Fruit fly (Drosophila melanogaster): Measurements from ENCODE around the gene CG14304.

The CG14304 gene

DNA sequence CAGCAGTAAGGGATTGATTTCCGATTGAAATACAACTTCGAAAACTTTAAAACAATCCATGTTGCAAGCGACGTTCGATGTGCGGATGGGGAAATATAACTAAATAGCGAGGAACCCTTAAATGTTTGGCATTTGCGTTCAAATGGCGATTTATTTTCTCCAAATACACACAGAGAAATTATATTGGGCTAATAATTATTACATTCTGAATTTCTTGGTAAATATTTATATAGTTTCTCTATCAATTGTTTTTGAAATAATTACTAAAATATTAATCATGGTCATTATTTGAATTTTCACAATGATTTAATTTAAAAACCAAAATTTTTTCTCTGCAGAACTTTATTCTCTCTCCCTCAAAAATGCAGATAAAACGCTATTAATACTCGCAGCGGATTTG lies 56.1 kb downstream of the CG14304 start, which contains the start of the genes CG43210 and hemo:
CG43210 (minus strand) TSS at position 101 of the 400 bp plus-strand sequence.
hemo (minus strand) TSS at position 101 of the 400 bp plus-strand sequence.
- TF ChIP-seq gce (GFP tag; IDR thresholded peaks at IDR 0.05) (no peak), Optix (GFP tag; IDR thresholded peaks at IDR 0.05) (no peak)

DNA sequence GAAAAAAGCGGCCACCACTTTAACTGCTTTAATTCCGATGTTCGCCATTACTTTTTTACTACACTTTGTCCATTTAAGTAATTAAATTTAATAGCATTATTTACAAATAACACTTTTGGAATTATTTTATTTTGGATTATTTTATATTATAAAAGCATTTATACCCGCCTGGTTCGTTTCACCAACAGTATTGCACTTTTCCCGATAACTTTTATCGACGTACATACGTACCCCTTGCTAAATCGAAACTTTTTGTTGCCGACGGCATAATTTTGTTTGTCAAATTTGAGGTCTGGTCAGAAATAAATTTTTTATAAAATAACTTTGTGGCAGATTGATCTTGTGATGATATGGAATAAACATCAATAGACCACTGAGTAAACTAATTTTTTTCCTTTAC lies 61.6 kb downstream of the CG14304 start, which contains the start of gene CG7691:
CG7691 (plus strand) TSS at position 301 of the 400 bp plus-strand sequence.
- TF ChIP-seq CG17361 (GFP tag; IDR thresholded peaks at IDR 0.05), result no peak
- no peak for TF ChIP-seq CG33213 (GFP tag; optimal IDR thresholded peaks at IDR 0.05)
- no peak for TF ChIP-seq D (optimal IDR thresholded peaks at IDR 0.05)
- no peak for TF ChIP-seq D (GFP tag; optimal IDR thresholded peaks at IDR 0.05)
- TF ChIP-seq CG7987 (GFP tag; optimal IDR thresholded peaks at IDR 0.05), result no peak

DNA sequence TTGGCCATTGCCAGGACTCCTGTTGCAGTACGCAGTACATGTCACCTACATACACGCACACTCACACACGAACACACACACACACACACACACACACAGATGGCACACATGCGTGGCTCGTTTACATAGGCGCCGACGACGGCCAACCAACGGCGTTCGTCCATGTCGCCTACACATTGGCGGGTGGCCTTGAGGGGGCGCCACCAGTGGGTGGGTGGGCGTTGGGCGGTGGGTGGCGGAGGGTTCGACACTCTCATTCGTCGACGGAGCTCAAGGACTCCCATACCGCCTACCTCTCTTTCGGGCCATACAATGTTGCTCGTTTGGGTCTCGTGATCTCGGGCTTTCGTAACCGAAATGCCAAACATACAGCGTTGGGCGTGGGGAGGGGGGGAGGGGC lies 72.3 kb downstream of the CG14304 start:
- TF ChIP-seq ac (GFP tag; optimal IDR thresholded peaks at IDR 0.05) (no peak), pb (GFP tag; optimal IDR thresholded peaks at IDR 0.05) (no peak), Blimp-1 (GFP tag; optimal IDR thresholded peaks at IDR 0.05) (no peak), Nf-YC (tag; optimal IDR thresholded peaks at IDR 0.05) (peak; percentile 83), CG43689 (GFP tag; IDR thresholded peaks at IDR 0.05) (no peak), Nf-YB (GFP tag; optimal IDR thresholded peaks at IDR 0.05) (peak; percentile 74), ci (GFP tag; IDR thresholded peaks at IDR 0.05) (no peak), CG5180 (GFP tag; optimal IDR thresholded peaks at IDR 0.05) (peak; percentile 69)

DNA sequence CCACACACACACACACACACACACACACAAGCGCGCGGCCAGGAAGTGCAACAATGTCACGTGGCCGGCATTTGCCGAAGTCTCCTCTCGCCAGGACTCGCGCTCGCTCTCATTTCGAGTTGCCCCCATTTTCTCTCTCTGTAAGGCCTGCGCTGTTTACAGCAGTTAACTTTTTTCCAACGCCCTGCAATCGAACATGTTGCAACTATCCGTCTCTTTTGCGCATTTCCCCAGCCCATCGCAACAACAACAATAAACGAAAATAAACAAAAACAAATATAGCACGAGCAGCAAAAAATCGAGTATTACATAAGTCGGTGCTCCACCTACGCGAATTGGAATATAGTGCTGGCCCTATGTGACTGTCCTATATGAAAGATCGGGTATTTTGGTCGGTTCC lies 74.2 kb downstream of the CG14304 start:
- TF ChIP-seq sna (GFP tag; IDR thresholded peaks at IDR 0.05; ENCODE audit: partially characterized antibody) (no peak), Xrp1 (GFP tag; IDR thresholded peaks at IDR 0.05) (no peak), Ets65A (GFP tag) (peak; percentile 13), CG17186 (GFP tag; optimal IDR thresholded peaks at IDR 0.05) (no peak), kni (GFP tag; optimal IDR thresholded peaks at IDR 0.05) (no peak), Mrtf (GFP tag; IDR thresholded peaks at IDR 0.05) (0 out of 3 replicates have a peak, but pooled peaks have one; percentile 10), shn (GFP tag; optimal IDR thresholded peaks at IDR 0.05) (no peak), CG6654 (GFP tag; optimal IDR thresholded peaks at IDR 0.05) (no peak), kah (GFP tag; optimal IDR thresholded peaks at IDR 0.05) (no peak), CG12744 (GFP tag; optimal IDR thresholded peaks at IDR 0.05) (no peak), CG10209 (GFP tag; optimal IDR thresholded peaks at IDR 0.05) (no peak), zf30C (GFP tag; optimal IDR thresholded peaks at IDR 0.05) (peak; percentile 12), Dll (GFP tag; IDR thresholded peaks at IDR 0.05; ENCODE audit: partially characterized antibody) (no peak), esg (GFP tag; conservative IDR thresholded peaks at IDR 0.05) (no peak), CG5180 (GFP tag; optimal IDR thresholded peaks at IDR 0.05) (peak; percentile 95), rib (GFP tag; IDR thresholded peaks at IDR 0.05) (no peak), H15 (GFP tag; IDR thresholded peaks at IDR 0.05) (no peak), CG31388 (GFP tag; optimal IDR thresholded peaks at IDR 0.05) (no peak), CG12236 (GFP tag; optimal IDR thresholded peaks at IDR 0.05) (no peak), ab (GFP tag; optimal IDR thresholded peaks at IDR 0.05) (no peak), CG8765 (GFP tag; IDR thresholded peaks at IDR 0.05) (no peak), CG11696 (GFP tag; IDR thresholded peaks at IDR 0.05) (no peak)

DNA sequence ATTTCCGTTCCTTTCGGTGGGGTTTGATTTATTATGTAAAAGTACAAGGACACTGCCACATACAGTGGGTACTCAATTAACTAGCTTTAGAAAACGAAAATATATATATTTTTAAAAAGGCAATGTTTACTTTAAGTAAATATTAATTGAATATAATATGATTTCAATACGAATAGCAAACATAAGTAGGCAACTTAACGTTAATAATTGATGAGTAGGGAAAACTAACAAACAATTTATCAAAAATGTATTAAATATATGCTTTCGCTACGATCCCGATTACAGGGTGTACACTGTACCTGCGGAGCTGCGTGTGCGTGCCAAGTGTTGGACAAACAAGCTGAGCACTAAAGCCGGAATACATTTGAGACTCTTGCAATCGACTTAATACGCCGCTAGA lies 75.0 kb downstream of the CG14304 start:
- TF ChIP-seq luna (GFP tag; optimal IDR thresholded peaks at IDR 0.05) (no peak), Dfd (GFP tag; optimal IDR thresholded peaks at IDR 0.05) (no peak), Ets97D (GFP tag; optimal IDR thresholded peaks at IDR 0.05) (no peak), lmd (GFP tag; IDR thresholded peaks at IDR 0.05) (no peak), gcm (GFP tag; optimal IDR thresholded peaks at IDR 0.05) (no peak), slou (GFP tag; optimal IDR thresholded peaks at IDR 0.05) (no peak), vfl (GFP tag; optimal IDR thresholded peaks at IDR 0.05) (no peak), Hmx (GFP tag; optimal IDR thresholded peaks at IDR 0.05) (no peak)
